Worm (Caenorhabditis elegans) whole organism, L2 larva: ENCODE data around the gene prdx-6.

Source experiments
- C34F6.9 ChIP-seq: fragments of 150-350 bp; optimal IDR thresholded peaks from 2 replicates; lab custom pipeline; 2014; ENCODE audit warnings: missing biosample characterization, missing genetic modification characterization
- R02D3.7 ChIP-seq: fragments of 150-350 bp; optimal IDR thresholded peaks from 2 replicates; lab custom pipeline; 2014; ENCODE audit warnings: missing biosample characterization, missing genetic modification characterization
- ZK546.5 ChIP-seq: sonication (generic microtip); optimal IDR thresholded peaks from 2 replicates; lab custom pipeline; 2017; ENCODE audit warnings: missing biosample characterization, missing genetic modification characterization
- alr-1 ChIP-seq: fragments of 150-350 bp; optimal IDR thresholded peaks from 2 replicates; lab custom pipeline; 2014; ENCODE audit warnings: missing biosample characterization, missing genetic modification characterization
- aly-2 ChIP-seq: fragments of 150-350 bp; optimal IDR thresholded peaks from 2 replicates; lab custom pipeline; 2014; ENCODE audit warnings: missing biosample characterization, missing genetic modification characterization
- ama-1 ChIP-seq: fragments of 150-350 bp; optimal IDR thresholded peaks from 2 replicates; lab custom pipeline; 2018; ENCODE audit warnings: inconsistent platforms
- blmp-1 ChIP-seq: sonication (generic microtip); optimal IDR thresholded peaks from 2 replicates; lab custom pipeline; 2017; ENCODE audit warnings: missing genetic modification characterization, mild to moderate bottlenecking, missing compliant biosample characterization, antibody characterized with exemption, moderate library complexity; ENCODE audit not compliant: insufficient read depth
- ceh-16 ChIP-seq: fragments of 150-350 bp; optimal IDR thresholded peaks from 2 replicates; lab custom pipeline; 2014; ENCODE audit warnings: missing biosample characterization, missing genetic modification characterization
- crh-2 ChIP-seq: sonication (generic microtip); optimal IDR thresholded peaks from 2 replicates; lab custom pipeline; 2017; ENCODE audit warnings: missing biosample characterization, missing genetic modification characterization
- dmd-4 ChIP-seq: sonication (generic microtip); optimal IDR thresholded peaks from 2 replicates; lab custom pipeline; 2017; ENCODE audit warnings: missing biosample characterization, missing genetic modification characterization
- egl-27 ChIP-seq: sonication (generic microtip); optimal IDR thresholded peaks from 3 replicates; lab custom pipeline; 2017; ENCODE audit warnings: missing biosample characterization, missing genetic modification reagents, missing genetic modification characterization
- elt-1 ChIP-seq: fragments of 150-350 bp; optimal IDR thresholded peaks from 2 replicates; lab custom pipeline; 2014; ENCODE audit warnings: missing biosample characterization, missing genetic modification characterization
- fos-1 ChIP-seq: fragments of 150-350 bp; optimal IDR thresholded peaks from 2 replicates; lab custom pipeline; 2014; ENCODE audit warnings: missing biosample characterization, missing genetic modification characterization
- gmeb-1 ChIP-seq: fragments of 150-350 bp; optimal IDR thresholded peaks from 2 replicates; lab custom pipeline; 2014; ENCODE audit warnings: missing biosample characterization, missing genetic modification characterization
- lin-13 ChIP-seq: fragments of 150-350 bp; optimal IDR thresholded peaks from 2 replicates; lab custom pipeline; 2014; ENCODE audit warnings: missing biosample characterization, missing genetic modification reagents, missing genetic modification characterization
- lin-39 ChIP-seq: fragments of 150-350 bp; optimal IDR thresholded peaks from 2 replicates; lab custom pipeline; 2014; ENCODE audit warnings: missing biosample characterization, missing genetic modification reagents, missing genetic modification characterization
- lsy-2 ChIP-seq, 2 experiments: fragments of 150-350 bp in 1 of 2; sonication (generic microtip) in 1 of 2; optimal IDR thresholded peaks; 2 replicates each; lab custom pipeline; 2014 to 2017; ENCODE audit warnings: missing biosample characterization in 2 of 2, missing genetic modification characterization in 2 of 2
- mbf-1 ChIP-seq: sonication (generic microtip); optimal IDR thresholded peaks from 2 replicates; lab custom pipeline; 2017; ENCODE audit warnings: missing biosample characterization, missing genetic modification characterization
- nhr-10 ChIP-seq: sonication (generic microtip); optimal IDR thresholded peaks from 2 replicates; lab custom pipeline; 2017; ENCODE audit warnings: missing biosample characterization, missing genetic modification characterization
- nhr-12 ChIP-seq: fragments of 150-350 bp; optimal IDR thresholded peaks from 2 replicates; lab custom pipeline; 2014; ENCODE audit warnings: missing biosample characterization, missing genetic modification characterization
- nhr-129 ChIP-seq: fragments of 150-350 bp; optimal IDR thresholded peaks from 2 replicates; lab custom pipeline; 2014; ENCODE audit warnings: missing biosample characterization, missing genetic modification characterization
- nhr-21 ChIP-seq: fragments of 150-350 bp; optimal IDR thresholded peaks from 2 replicates; lab custom pipeline; 2014; ENCODE audit warnings: missing biosample characterization, missing genetic modification characterization
- nhr-23 ChIP-seq: fragments of 150-350 bp; optimal IDR thresholded peaks from 2 replicates; lab custom pipeline; 2014; ENCODE audit warnings: missing biosample characterization, missing genetic modification reagents, missing genetic modification characterization
- nhr-237 ChIP-seq: fragments of 150-350 bp; optimal IDR thresholded peaks from 2 replicates; lab custom pipeline; 2014; ENCODE audit warnings: missing biosample characterization, missing genetic modification characterization
- nhr-6 ChIP-seq: fragments of 150-350 bp; optimal IDR thresholded peaks from 2 replicates; lab custom pipeline; 2014; ENCODE audit warnings: missing biosample characterization, missing genetic modification characterization
- peb-1 ChIP-seq: fragments of 150-350 bp; optimal IDR thresholded peaks from 2 replicates; lab custom pipeline; 2014; ENCODE audit warnings: missing biosample characterization, missing genetic modification characterization
- skn-1 ChIP-seq: sonication (generic microtip); optimal IDR thresholded peaks from 2 replicates; lab custom pipeline; 2017; ENCODE audit warnings: missing biosample characterization, missing genetic modification characterization
- sma-3 ChIP-seq: sonication (generic microtip); optimal IDR thresholded peaks from 2 replicates; lab custom pipeline; 2016; ENCODE audit warnings: missing genetic modification reagents, missing genetic modification characterization, missing compliant biosample characterization
- snpc-4 ChIP-seq: fragments of 150-350 bp; optimal IDR thresholded peaks from 2 replicates; lab custom pipeline; 2014; ENCODE audit warnings: missing biosample characterization, missing genetic modification characterization
- unc-39 ChIP-seq: fragments of 150-350 bp; optimal IDR thresholded peaks from 2 replicates; lab custom pipeline; 2014; ENCODE audit warnings: missing biosample characterization, missing genetic modification characterization
- unc-55 ChIP-seq: fragments of 150-350 bp; sonication (generic microtip); optimal IDR thresholded peaks from 3 replicates; lab custom pipeline; 2014; ENCODE audit warnings: missing biosample characterization, missing genetic modification reagents, missing genetic modification characterization
- zag-1 ChIP-seq: fragments of 150-350 bp; optimal IDR thresholded peaks from 2 replicates; lab custom pipeline; 2014; ENCODE audit warnings: missing biosample characterization, missing genetic modification characterization
- ztf-1 ChIP-seq: fragments of 200-800 bp; sonication (Bioruptor generic); conservative IDR thresholded peaks from 2 replicates; pipeline ENCODE4 v1.3.6; 2022; ENCODE audit warnings: missing genetic modification characterization, missing compliant biosample characterization
- ztf-11 ChIP-seq: sonication (generic microtip); optimal IDR thresholded peaks from 2 replicates; lab custom pipeline; 2017; ENCODE audit warnings: missing biosample characterization, missing genetic modification characterization
- ztf-4 ChIP-seq: fragments of 150-350 bp; optimal IDR thresholded peaks from 2 replicates; lab custom pipeline; 2014; ENCODE audit warnings: missing biosample characterization, missing genetic modification characterization

prdx-6 gene

ce11 chrIV:177487-177886 lies 40.9 kb upstream of the prdx-6 start:
- TF ChIP-seq nhr-10 (tag; lab: Kevin White, UChicago) (no peak), zag-1 (tag; lab: Kevin White, UChicago) (no peak), unc-39 (tag; lab: Kevin White, UChicago) (no peak), elt-1 (tag; lab: Kevin White, UChicago) (no peak), R02D3.7 (tag; lab: Kevin White, UChicago) (no peak), lin-13 (GFP tag; lab: Kevin White, UChicago) (no peak), aly-2 (no peak), ceh-16 (no peak), lsy-2 (tag; optimal IDR thresholded peaks at IDR 0.05; lab: Kevin White, UChicago) (no peak), sma-3 (GFP tag; lab: Kevin White, UChicago) (no peak), dmd-4 (tag; lab: Kevin White, UChicago) (no peak), gmeb-1 (tag; lab: Kevin White, UChicago) (no peak), mbf-1 (tag; lab: Kevin White, UChicago) (no peak)

- TF ChIP-seq R02D3.7 (tag; lab: Kevin White, UChicago): no peak
- TF ChIP-seq lin-39 (tag; lab: Kevin White, UChicago): no peak
- no peak for TF ChIP-seq snpc-4 (tag; lab: Kevin White, UChicago)
- TF ChIP-seq nhr-6 (tag; lab: Kevin White, UChicago): no peak
- no peak for TF ChIP-seq nhr-129 (tag; lab: Kevin White, UChicago)
- TF ChIP-seq ztf-11 (tag; lab: Kevin White, UChicago): no peak
Measured at ce11 chrIV:178696-179095, 39.7 kb upstream of the prdx-6 start, which contains the start of gene tcl-2. Gene tcl-2 (plus strand): TSS chrIV:179083.

ce11 chrIV:179700-180099 lies 38.7 kb upstream of the prdx-6 start:
- TF ChIP-seq peb-1 (no peak), fos-1 (tag; lab: Kevin White, UChicago) (no peak), ceh-16 (no peak), mbf-1 (tag; lab: Kevin White, UChicago) (no peak), ztf-11 (tag; lab: Kevin White, UChicago) (no peak), crh-2 (tag; lab: Kevin White, UChicago) (no peak), unc-55 (no peak), ZK546.5 (tag; lab: Kevin White, UChicago) (no peak), ama-1 (lab: Kevin White, UChicago) (no peak), R02D3.7 (tag; lab: Kevin White, UChicago) (no peak), ztf-4 (tag; lab: Kevin White, UChicago) (no peak), blmp-1 (tag; lab: Kevin White, UChicago) (no peak), lin-13 (GFP tag; lab: Kevin White, UChicago) (no peak), C34F6.9 (tag; lab: Kevin White, UChicago) (no peak), ztf-1 (GFP tag; lab: Robert Waterston, UW) (no peak), gmeb-1 (tag; lab: Kevin White, UChicago) (no peak), nhr-237 (no peak), nhr-12 (no peak), alr-1 (no peak), nhr-21 (tag; lab: Kevin White, UChicago) (no peak)

- TF ChIP-seq sma-3 (GFP tag; lab: Kevin White, UChicago): no peak
- TF ChIP-seq egl-27 (tag; lab: Kevin White, UChicago): no peak
Measured at ce11 chrIV:183519-183918, 34.8 kb upstream of the prdx-6 start.

ce11 chrIV:184184-184583 lies 34.2 kb upstream of the prdx-6 start, which contains the start of gene pnc-1:
Gene pnc-1 (plus strand): TSS chrIV:184484.
- TF ChIP-seq nhr-23 (tag; lab: Kevin White, UChicago) (no peak), aly-2 (no peak)
- TF ChIP-seq, all 48 proteins: peak for 0

- TF ChIP-seq C34F6.9 (tag; lab: Kevin White, UChicago) (peak; percentile 19), unc-55 (peak; percentile 11), skn-1 (tag; lab: Kevin White, UChicago) (no peak)
- TF ChIP-seq, all 48 proteins: peak for 2
Measured at ce11 chrIV:186110-186509, 32.2 kb upstream of the prdx-6 start.
